Worm (Caenorhabditis elegans) whole organism, L4/young adult: ENCODE measurements around the gene str-256.

ENCODE experiments used
- W03F9.2 ChIP-seq: fragments of 150-350 bp; optimal IDR thresholded peaks from 2 replicates; lab custom pipeline; 2014; ENCODE audit warnings: missing biosample characterization, missing genetic modification characterization
- dao-5 ChIP-seq: sonication (generic microtip); optimal IDR thresholded peaks from 2 replicates; lab custom pipeline; 2016; ENCODE audit warnings: missing genotype, missing genetic modification characterization, moderate library complexity, missing compliant biosample characterization
- him-1 ChIP-seq: sonication (generic microtip); optimal IDR thresholded peaks from 2 replicates; lab custom pipeline; 2016; ENCODE audit warnings: missing genotype, missing genetic modification reagents, missing genetic modification characterization, missing compliant biosample characterization

str-256 gene

DNA sequence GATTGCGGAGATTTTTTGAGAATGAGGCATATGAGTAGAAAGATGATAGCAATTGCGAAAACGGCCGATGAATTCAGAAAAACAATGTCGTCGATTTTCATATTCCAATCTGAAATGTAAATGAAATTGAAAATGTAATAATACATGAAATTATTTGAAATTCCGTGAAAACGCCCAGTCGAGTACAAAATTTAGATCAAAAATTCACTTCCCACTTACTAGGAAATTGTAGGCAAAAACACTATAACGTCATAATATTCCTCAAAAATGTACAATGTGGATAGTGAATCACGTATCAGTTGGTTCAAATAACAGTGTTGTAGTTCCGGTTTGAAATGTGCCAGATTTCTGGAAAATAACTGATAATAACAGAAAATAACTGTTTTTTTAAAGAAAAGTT, at the start of gene str-256:
Gene str-256 (minus strand): TSS at position 101 of the 400 bp plus-strand sequence.
- TF ChIP-seq him-1 (tag; lab: Kevin White, UChicago): no peak
- no peak for TF ChIP-seq W03F9.2 (tag; lab: Kevin White, UChicago)
- no peak for TF ChIP-seq dao-5

DNA sequence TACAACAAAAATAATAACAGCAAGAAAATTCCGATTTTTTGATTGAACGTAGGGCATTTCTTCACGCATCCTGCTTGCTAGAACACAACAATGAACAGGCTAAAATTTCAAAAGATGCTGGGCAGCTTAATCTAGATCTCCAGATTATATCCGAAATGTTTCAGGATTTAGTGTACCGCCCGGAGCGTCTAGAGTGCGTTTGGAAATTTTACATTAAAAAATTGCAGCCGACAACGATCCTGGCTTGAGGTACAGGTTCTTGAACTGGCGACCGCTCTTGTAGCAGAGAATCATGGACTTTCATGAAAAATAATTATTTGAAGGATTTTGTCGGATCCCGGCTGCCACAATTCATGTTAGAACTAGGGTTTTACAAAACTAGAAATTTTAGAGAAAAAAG, 46.9 kb upstream of the str-256 start, which contains the start of gene C14C6.6:
Gene C14C6.6 (minus strand): TSS at position 101 of the 400 bp plus-strand sequence.
- TF ChIP-seq him-1 (tag; lab: Kevin White, UChicago) (no peak), W03F9.2 (tag; lab: Kevin White, UChicago) (no peak), dao-5 (no peak)

DNA sequence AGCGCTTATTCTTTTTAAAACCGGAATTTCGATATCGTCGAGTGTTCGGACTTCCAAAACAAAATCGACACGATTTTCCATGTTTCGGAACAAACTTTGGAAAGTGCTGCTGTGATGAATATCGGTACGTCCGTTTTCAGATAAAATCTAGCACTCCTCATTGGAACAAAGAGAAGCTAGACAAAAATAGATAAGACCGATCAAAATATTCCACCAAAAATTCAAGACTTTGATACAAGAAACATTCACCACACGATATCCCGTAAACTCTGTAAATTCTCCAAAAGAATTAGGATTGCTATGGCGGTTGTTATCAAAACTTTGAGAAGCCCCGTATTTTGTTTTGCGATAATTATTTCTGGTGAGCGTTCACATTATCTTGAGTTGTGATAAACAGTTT, 42.0 kb upstream of the str-256 start, which contains the start of gene C14C6.3:
Gene C14C6.3 (plus strand): TSS at position 301 of the 400 bp plus-strand sequence.
- TF ChIP-seq him-1 (tag; lab: Kevin White, UChicago): no peak
- TF ChIP-seq W03F9.2 (tag; lab: Kevin White, UChicago): no peak
- no peak for TF ChIP-seq dao-5

DNA sequence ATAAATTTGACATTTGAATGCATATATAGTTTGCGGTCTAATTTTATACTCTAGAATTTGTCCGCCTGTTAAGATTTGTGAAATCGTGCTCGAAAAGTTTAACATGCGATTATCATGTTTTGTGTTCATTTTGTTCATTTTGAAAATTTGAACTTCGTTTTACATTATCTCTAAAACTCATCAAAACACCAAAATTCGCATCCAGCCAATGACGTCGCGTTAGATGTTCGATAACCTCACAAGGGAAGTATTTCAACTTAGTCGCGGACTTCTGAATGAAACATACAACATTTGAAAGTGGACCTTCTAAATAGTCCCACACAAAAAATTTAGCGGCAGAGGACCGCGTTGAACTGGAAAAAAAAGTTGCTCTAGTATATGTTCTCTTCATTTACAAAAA, 40.3 kb upstream of the str-256 start:
- TF ChIP-seq him-1 (tag; lab: Kevin White, UChicago) (no peak), dao-5 (no peak), W03F9.2 (tag; lab: Kevin White, UChicago) (no peak)

DNA sequence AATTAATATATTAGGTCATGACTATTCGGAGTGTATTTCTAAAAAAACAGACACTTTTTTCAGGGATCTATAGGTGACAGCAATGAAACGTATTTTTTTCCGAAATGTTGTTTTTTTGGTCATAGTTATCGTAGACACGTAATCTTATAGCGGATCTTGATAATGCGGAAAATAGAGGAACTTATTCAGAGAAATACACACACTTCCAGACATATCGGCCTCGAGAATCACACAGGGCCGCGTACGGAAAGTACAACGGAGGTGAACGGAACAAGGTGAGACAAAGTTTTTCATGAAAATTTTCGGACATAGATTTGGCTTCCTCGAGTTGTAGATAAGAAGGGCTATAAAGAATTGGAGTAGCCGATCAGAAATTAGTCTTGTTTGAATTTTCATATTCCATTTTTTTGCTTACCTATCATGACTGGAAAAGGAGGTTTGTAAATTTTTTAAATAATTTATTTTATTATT, 37.9 kb upstream of the str-256 start, which contains the start of gene nhr-155:
Gene nhr-155 (plus strand): TSS at position 421 of the 471 bp plus-strand sequence.
- TF ChIP-seq dao-5 (no peak), W03F9.2 (tag; lab: Kevin White, UChicago) (no peak), him-1 (tag; lab: Kevin White, UChicago) (no peak)

DNA sequence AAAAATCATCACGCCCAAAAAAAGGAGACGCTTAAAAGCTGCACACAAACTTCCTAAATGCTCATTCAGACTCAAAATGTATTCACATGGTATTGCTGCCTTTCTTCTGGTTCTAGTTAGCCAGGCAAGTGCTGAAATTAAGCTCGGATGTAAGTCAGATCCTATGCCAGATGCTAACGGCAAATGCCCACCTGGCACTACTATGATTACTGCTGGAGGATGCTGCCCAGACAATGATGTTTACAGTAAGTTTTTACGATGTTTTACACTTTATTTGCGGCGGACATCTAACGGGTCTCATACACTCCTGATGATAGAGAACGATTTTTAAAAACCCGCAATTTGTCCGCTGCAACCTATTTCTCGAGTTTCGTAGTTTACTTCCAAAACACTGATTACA, 35.4 kb upstream of the str-256 start, which contains the start of gene C14C6.5:
Gene C14C6.5 (plus strand): TSS at position 58 of the 400 bp plus-strand sequence.
- TF ChIP-seq him-1 (tag; lab: Kevin White, UChicago) (no peak), dao-5 (no peak), W03F9.2 (tag; lab: Kevin White, UChicago) (no peak)

DNA sequence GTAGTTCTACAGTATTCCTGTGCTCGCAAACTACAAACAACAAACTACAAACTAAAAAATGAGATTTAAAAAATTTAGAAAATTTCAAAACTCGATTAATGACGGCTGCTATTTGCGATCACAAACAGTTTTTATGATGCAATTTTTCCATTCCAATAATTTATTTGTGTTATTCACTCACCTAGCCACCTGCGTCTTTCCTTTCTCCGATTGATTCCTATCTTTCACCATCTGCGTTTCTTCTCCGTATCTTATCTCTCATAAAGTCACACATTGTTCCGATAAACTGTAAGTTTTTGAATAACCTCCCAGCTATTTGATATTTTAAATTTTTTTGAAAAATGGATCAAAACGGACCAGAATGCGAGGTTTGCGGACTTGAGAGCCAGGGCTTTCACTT, 33.0 kb upstream of the str-256 start, which contains the start of gene nhr-132:
Gene nhr-132 (plus strand): TSS at position 271 of the 400 bp plus-strand sequence.
- TF ChIP-seq dao-5 (no peak), him-1 (tag; lab: Kevin White, UChicago) (no peak), W03F9.2 (tag; lab: Kevin White, UChicago) (no peak)

DNA sequence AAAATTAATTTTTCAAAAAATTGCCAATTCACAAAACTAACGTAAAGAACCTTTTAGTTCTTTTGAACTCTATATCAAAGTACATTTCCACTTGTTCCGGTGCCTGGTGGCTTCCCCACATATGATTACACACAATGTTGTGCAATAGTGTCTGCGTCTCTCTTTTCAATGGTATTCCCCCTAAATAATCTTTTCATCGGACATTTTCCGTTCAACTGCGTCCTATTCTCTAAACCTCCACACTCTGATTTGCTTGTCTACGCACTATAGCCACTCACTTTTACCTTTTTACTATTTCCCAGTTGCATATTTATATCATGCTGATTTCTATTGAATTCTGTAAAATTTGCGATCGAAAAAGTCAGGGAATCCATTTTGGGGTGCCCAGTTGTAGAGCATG, 30.9 kb upstream of the str-256 start, which contains the start of gene nhr-58:
Gene nhr-58 (plus strand): TSS at position 214 of the 400 bp plus-strand sequence.
- no peak for TF ChIP-seq dao-5
- no peak for TF ChIP-seq him-1 (tag; lab: Kevin White, UChicago)
- TF ChIP-seq W03F9.2 (tag; lab: Kevin White, UChicago): no peak

DNA sequence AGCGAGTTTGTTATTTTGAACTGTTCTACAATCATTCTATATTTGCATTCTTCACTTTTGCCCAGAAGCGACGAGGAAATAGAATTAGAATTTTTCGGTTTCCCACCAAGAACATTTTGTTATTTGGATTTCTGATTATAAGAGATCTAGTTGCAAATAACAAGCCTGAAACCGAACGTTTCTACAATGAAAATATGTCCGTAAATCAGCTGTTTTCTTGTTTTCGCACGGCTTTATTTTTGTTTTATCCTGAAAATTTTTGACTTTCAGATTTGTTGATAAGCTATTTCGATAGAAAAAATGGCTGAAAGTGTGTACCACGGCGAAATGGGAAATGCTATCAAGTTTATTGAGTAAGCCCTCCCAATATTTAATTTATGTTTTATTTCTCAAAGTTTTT, 26.5 kb upstream of the str-256 start, which contains the start of gene srw-108:
Gene srw-108 (plus strand): TSS at position 301 of the 400 bp plus-strand sequence.
- TF ChIP-seq dao-5: no peak
- TF ChIP-seq W03F9.2 (tag; lab: Kevin White, UChicago): no peak
- no peak for TF ChIP-seq him-1 (tag; lab: Kevin White, UChicago)

DNA sequence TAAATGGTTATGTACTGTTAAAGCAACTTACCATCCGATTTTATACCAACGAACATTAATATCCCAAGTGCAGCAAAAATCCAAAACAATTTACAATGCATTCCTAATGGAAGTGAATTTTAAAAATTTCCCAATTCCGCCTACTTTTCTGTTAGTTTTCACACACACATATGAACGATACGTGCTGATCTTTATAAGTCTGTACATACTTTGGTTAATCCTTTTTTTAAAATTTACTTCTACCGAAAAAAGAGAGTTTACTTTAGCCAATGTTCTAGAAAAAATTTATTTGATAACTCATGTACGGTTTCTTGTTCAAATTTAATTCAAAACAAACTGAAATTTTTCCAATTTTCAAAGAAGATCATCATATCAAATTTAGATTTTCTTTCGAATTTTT, 23.9 kb upstream of the str-256 start, which contains the start of gene R11G11.16:
Gene R11G11.16 (minus strand): TSS at position 101 of the 400 bp plus-strand sequence.
- TF ChIP-seq W03F9.2 (tag; lab: Kevin White, UChicago) (no peak), dao-5 (no peak), him-1 (tag; lab: Kevin White, UChicago) (no peak)

DNA sequence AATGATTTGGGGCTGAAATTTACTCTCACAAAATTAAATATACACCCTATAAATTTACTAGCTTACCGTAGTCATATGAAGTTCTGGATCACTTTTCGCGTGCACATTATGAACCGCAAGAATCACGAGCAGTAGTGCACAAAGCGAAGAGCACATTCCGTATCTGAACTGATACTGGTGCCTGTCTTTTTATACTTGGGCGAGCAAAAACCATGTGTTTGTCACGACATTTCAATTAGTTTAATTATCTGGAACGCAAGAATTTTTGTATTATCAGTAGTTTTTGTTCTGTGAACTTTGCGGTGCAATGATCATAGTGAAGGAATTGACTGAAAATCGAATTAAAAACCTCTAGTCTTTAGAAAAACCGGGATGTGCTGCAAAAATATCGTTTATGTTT, 22.9 kb upstream of the str-256 start, which contains the start of gene lipl-3:
Gene lipl-3 (minus strand): TSS at position 161 of the 400 bp plus-strand sequence.
- TF ChIP-seq W03F9.2 (tag; lab: Kevin White, UChicago) (no peak), dao-5 (no peak), him-1 (tag; lab: Kevin White, UChicago) (no peak)

DNA sequence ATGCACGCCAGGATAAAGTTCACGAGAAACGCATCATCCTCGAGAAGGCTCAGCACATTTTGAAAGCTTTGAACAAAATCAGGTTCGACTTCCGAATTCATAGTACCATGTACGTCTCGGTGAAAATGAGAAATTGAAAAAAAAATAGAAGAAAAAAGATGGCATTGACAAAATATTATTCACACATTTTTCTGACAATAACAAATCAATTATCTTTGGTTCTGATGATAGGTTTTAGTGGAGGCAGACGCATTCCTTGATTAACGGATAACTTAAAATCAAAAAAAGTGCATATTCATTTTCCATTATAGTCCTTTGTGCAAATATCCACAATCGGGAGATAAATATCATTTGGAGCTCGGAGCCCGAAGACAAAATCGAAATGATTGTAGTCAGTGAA, 20.4 kb upstream of the str-256 start, which contains the start of gene srw-107:
Gene srw-107 (minus strand): TSS at position 101 of the 400 bp plus-strand sequence.
- no peak for TF ChIP-seq dao-5
- no peak for TF ChIP-seq W03F9.2 (tag; lab: Kevin White, UChicago)
- TF ChIP-seq him-1 (tag; lab: Kevin White, UChicago): no peak

DNA sequence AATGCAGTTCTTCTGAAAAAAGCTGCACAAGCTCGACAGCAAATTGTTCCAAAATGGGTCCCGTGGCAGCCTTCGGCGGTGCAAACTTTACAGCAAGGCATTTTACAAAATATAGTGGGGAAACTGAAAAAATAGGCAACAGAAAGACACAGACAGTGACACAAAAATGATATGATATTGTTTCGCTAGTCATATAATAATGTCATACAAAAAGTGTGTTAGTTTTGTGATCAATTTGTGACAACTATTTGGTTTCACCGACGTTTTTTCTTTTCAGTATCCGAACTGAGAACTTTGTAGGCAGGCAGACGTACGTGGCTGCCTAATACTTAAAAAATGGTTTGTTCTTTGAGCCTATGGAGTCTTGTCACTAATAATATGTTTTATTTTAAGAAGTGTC, 18.3 kb upstream of the str-256 start, which contains the start of gene nhr-210:
Gene nhr-210 (minus strand): TSS at position 101 of the 400 bp plus-strand sequence.
- TF ChIP-seq dao-5 (no peak), W03F9.2 (tag; lab: Kevin White, UChicago) (no peak), him-1 (tag; lab: Kevin White, UChicago) (no peak)

DNA sequence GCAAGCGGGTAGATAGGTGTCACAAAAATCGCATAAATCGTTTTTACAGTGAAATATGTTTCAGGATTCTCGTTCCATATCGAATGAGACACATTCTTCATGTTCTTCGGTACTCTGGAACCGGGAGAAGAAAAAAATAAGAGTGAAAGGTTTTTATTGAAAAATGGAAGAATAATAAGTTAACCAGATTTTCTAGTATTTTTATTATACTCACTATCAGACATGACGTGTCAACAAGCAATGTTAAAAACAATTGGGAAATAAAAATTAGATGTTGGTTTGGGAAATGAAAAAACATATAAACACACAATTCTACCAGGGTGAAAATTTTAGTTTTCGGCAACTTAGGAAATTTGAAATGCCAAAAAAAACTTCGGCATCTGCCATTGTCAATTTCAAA, 11.3 kb upstream of the str-256 start, which contains the start of gene srh-37:
Gene srh-37 (minus strand): TSS at position 101 of the 400 bp plus-strand sequence.
- TF ChIP-seq dao-5: no peak
- no peak for TF ChIP-seq him-1 (tag; lab: Kevin White, UChicago)
- TF ChIP-seq W03F9.2 (tag; lab: Kevin White, UChicago): no peak
